Worm (Caenorhabditis elegans) whole organism, midembryonic: ENCODE measurements around the gene K04C2.2.

ENCODE experiments used
- cog-1 ChIP-seq: sonication (generic microtip); optimal IDR thresholded peaks from 2 replicates; lab custom pipeline; 2016; ENCODE audit warnings: missing genetic modification characterization, missing compliant biosample characterization
- tab-1 ChIP-seq: fragments of 200-800 bp; sonication (Bioruptor generic); IDR thresholded peaks from 2 replicates; pipeline ENCODE4 v1.3.6; 2022; ENCODE audit warnings: missing genetic modification characterization, missing compliant biosample characterization

- TF ChIP-seq tab-1 (no peak), cog-1 (tag; lab: Kevin White, UChicago) (no peak)
Measured at ce11 chrIII:6928725-6929124, 39.2 kb downstream of the K04C2.2 start, which contains the start of gene flap-1.
